Fruit fly (Drosophila melanogaster) whole organism, prepupa: Measurements from ENCODE around the gene CG7567.
A peak's percentile ranks its signal among the peaks of the same experiment; 100 is the strongest.

ENCODE experiments used
- Blimp-1 ChIP-seq: fragments of 200-800 bp; sonication (Bioruptor generic); optimal IDR thresholded peaks from 3 replicates; lab custom pipeline; 2017; ENCODE audit warnings: missing biosample characterization, missing genetic modification characterization, mild to moderate bottlenecking, moderate library complexity, missing genetic modification reagents
- CG10631 ChIP-seq: fragments of 200-800 bp; sonication (Bioruptor generic); optimal IDR thresholded peaks from 2 replicates; lab custom pipeline; 2016; ENCODE audit warnings: missing biosample characterization, missing genetic modification characterization
- CG10669 ChIP-seq: fragments of 200-800 bp; sonication (Bioruptor generic); optimal IDR thresholded peaks from 3 replicates; lab custom pipeline; 2018; ENCODE audit warnings: missing biosample characterization, mild to moderate bottlenecking, missing genetic modification characterization, moderate library complexity
- CG11294 ChIP-seq: fragments of 200-800 bp; sonication (Bioruptor generic); IDR thresholded peaks from 2 replicates; pipeline ENCODE4 v1.3.6; 2022; ENCODE audit warnings: missing biosample characterization, missing genetic modification characterization
- CG11902 ChIP-seq: fragments of 200-800 bp; sonication (Bioruptor generic); optimal IDR thresholded peaks from 3 replicates; lab custom pipeline; 2016; ENCODE audit warnings: missing biosample characterization, missing genetic modification characterization
- CG15336 ChIP-seq: fragments of 200-800 bp; sonication (Bioruptor generic); IDR thresholded peaks from 2 replicates; pipeline ENCODE4 v1.3.6; 2022; ENCODE audit warnings: missing biosample characterization, missing genetic modification characterization
- CG16779 ChIP-seq: fragments of 200-800 bp; sonication (Bioruptor generic); optimal IDR thresholded peaks from 3 replicates; lab custom pipeline; 2017; ENCODE audit warnings: missing biosample characterization, mild to moderate bottlenecking, missing genetic modification characterization
- CG31627 ChIP-seq: fragments of 200-800 bp; sonication (Bioruptor generic); optimal IDR thresholded peaks from 3 replicates; lab custom pipeline; 2016; ENCODE audit warnings: missing biosample characterization, missing genetic modification characterization
- CG32006 ChIP-seq: fragments of 200-800 bp; sonication (Bioruptor generic); optimal IDR thresholded peaks from 3 replicates; lab custom pipeline; 2017; ENCODE audit warnings: missing biosample characterization, mild to moderate bottlenecking, missing genetic modification characterization
- CG34406 ChIP-seq: fragments of 200-800 bp; sonication (Bioruptor generic); optimal IDR thresholded peaks from 3 replicates; lab custom pipeline; 2016; ENCODE audit warnings: missing biosample characterization, missing genetic modification characterization
- CG3919 ChIP-seq: fragments of 200-800 bp; sonication (Bioruptor generic); optimal IDR thresholded peaks from 3 replicates; lab custom pipeline; 2016; ENCODE audit warnings: missing biosample characterization, missing genetic modification characterization
- CG4318 ChIP-seq: fragments of 200-800 bp; sonication (Bioruptor generic); optimal IDR thresholded peaks from 3 replicates; lab custom pipeline; 2017; ENCODE audit warnings: missing biosample characterization, mild to moderate bottlenecking, missing genetic modification characterization
- CG6163 ChIP-seq: fragments of 200-800 bp; sonication (Bioruptor generic); IDR thresholded peaks from 3 replicates; pipeline ENCODE4 v1.3.6; 2022; ENCODE audit warnings: missing biosample characterization, missing genetic modification characterization
- CG6276 ChIP-seq: fragments of 200-800 bp; sonication (Bioruptor generic); optimal IDR thresholded peaks from 2 replicates; lab custom pipeline; 2017; ENCODE audit warnings: missing biosample characterization, mild to moderate bottlenecking, missing genetic modification characterization
- CG6792 ChIP-seq: fragments of 200-800 bp; sonication (Bioruptor generic); optimal IDR thresholded peaks from 3 replicates; lab custom pipeline; 2016; ENCODE audit warnings: missing biosample characterization, missing genetic modification characterization
- CG6808 ChIP-seq: fragments of 200-800 bp; sonication (Bioruptor generic); optimal IDR thresholded peaks from 3 replicates; lab custom pipeline; 2017; ENCODE audit warnings: missing biosample characterization, missing genetic modification characterization, mild to moderate bottlenecking, moderate library complexity, missing genetic modification reagents
- CG7368 ChIP-seq: fragments of 200-800 bp; sonication (Bioruptor generic); optimal IDR thresholded peaks from 3 replicates; lab custom pipeline; 2016; ENCODE audit warnings: missing biosample characterization, missing genetic modification characterization
- CG8119 ChIP-seq: fragments of 200-800 bp; sonication (Bioruptor generic); IDR thresholded peaks from 3 replicates; pipeline ENCODE4 v1.3.6; 2022; ENCODE audit warnings: missing biosample characterization, missing genetic modification characterization
- CG8632 ChIP-seq: fragments of 200-800 bp; sonication (Bioruptor generic); optimal IDR thresholded peaks from 3 replicates; lab custom pipeline; 2016; ENCODE audit warnings: missing biosample characterization, missing genetic modification characterization
- CG9139 ChIP-seq: fragments of 200-800 bp; sonication (Bioruptor generic); optimal IDR thresholded peaks from 3 replicates; lab custom pipeline; 2017; ENCODE audit warnings: missing biosample characterization, mild to moderate bottlenecking, missing genetic modification characterization
- Eip75B ChIP-seq: fragments of 200-800 bp; sonication (Bioruptor generic); optimal IDR thresholded peaks from 3 replicates; lab custom pipeline; 2016; ENCODE audit warnings: missing biosample characterization, missing genetic modification characterization
- Eip78C ChIP-seq: fragments of 200-800 bp; sonication (Bioruptor generic); peaks from one replicate; lab custom pipeline; 2016; ENCODE audit warnings: missing biosample characterization, missing genetic modification characterization
- Eip93F ChIP-seq: fragments of 200-800 bp; sonication (Bioruptor generic); optimal IDR thresholded peaks from 2 replicates; lab custom pipeline; 2016; ENCODE audit warnings: missing biosample characterization, mild to moderate bottlenecking, missing genetic modification characterization
- Ets21C ChIP-seq: fragments of 200-800 bp; sonication (Bioruptor generic); optimal IDR thresholded peaks from 3 replicates; lab custom pipeline; 2016; ENCODE audit warnings: missing biosample characterization, missing genetic modification characterization
- Gug ChIP-seq: fragments of 200-800 bp; sonication (Bioruptor generic); IDR thresholded peaks from 2 replicates; pipeline ENCODE4 v1.3.6; 2022; ENCODE audit warnings: missing biosample characterization, missing genetic modification characterization
- Hr38 ChIP-seq: sonication (Bioruptor generic); optimal IDR thresholded peaks from 2 replicates; lab custom pipeline; 2016; ENCODE audit warnings: missing biosample characterization, missing genetic modification characterization
- Hr39 ChIP-seq: fragments of 200-800 bp; sonication (Bioruptor generic); optimal IDR thresholded peaks from 2 replicates; lab custom pipeline; 2016; ENCODE audit warnings: missing biosample characterization, missing genetic modification characterization
- Hr4 ChIP-seq: fragments of 200-800 bp; sonication (Bioruptor generic); optimal IDR thresholded peaks from 3 replicates; lab custom pipeline; 2016; ENCODE audit warnings: missing biosample characterization, missing genetic modification characterization
- Lpt ChIP-seq: fragments of 200-800 bp; sonication (Bioruptor generic); optimal IDR thresholded peaks from 3 replicates; lab custom pipeline; 2016; ENCODE audit warnings: missing biosample characterization, missing genetic modification characterization
- Met ChIP-seq: fragments of 200-800 bp; sonication (Bioruptor generic); optimal IDR thresholded peaks from 3 replicates; lab custom pipeline; 2016; ENCODE audit warnings: missing biosample characterization, missing genetic modification characterization
- OdsH ChIP-seq: fragments of 200-800 bp; sonication (Bioruptor generic); optimal IDR thresholded peaks from 3 replicates; lab custom pipeline; 2016; ENCODE audit warnings: missing biosample characterization, missing genetic modification characterization
- Smox ChIP-seq: fragments of 200-800 bp; sonication (Bioruptor generic); optimal IDR thresholded peaks from 3 replicates; lab custom pipeline; 2016; ENCODE audit warnings: missing biosample characterization, missing genetic modification characterization
- Sox102F ChIP-seq: fragments of 200-800 bp; sonication (Bioruptor generic); optimal IDR thresholded peaks from 2 replicates; lab custom pipeline; 2016; ENCODE audit warnings: missing biosample characterization, mild to moderate bottlenecking, missing genetic modification characterization
- Sox15 ChIP-seq: fragments of 200-800 bp; sonication (Bioruptor generic); optimal IDR thresholded peaks from 3 replicates; lab custom pipeline; 2016; ENCODE audit warnings: missing biosample characterization, missing genetic modification characterization
- achi ChIP-seq: fragments of 200-800 bp; sonication (Bioruptor generic); optimal IDR thresholded peaks from 3 replicates; lab custom pipeline; 2016; ENCODE audit warnings: missing biosample characterization, missing genetic modification characterization
- acj6 ChIP-seq: fragments of 200-800 bp; sonication (Bioruptor generic); optimal IDR thresholded peaks from 3 replicates; lab custom pipeline; 2016; ENCODE audit warnings: missing biosample characterization, missing genetic modification characterization
- cyc ChIP-seq: fragments of 200-800 bp; sonication (Bioruptor generic); optimal IDR thresholded peaks from 3 replicates; lab custom pipeline; 2016; ENCODE audit warnings: missing biosample characterization, missing genetic modification characterization
- dac ChIP-seq: fragments of 200-800 bp; sonication (Bioruptor generic); optimal IDR thresholded peaks from 2 replicates; lab custom pipeline; 2017; ENCODE audit warnings: missing biosample characterization, mild to moderate bottlenecking, missing genetic modification characterization
- dsx ChIP-seq: fragments of 200-800 bp; optimal IDR thresholded peaks from 3 replicates; lab custom pipeline; 2019; ENCODE audit warnings: missing biosample characterization, mild to moderate bottlenecking, missing genetic modification characterization, moderate library complexity; ENCODE audit not compliant: poor library complexity, severe bottlenecking
- eg ChIP-seq: fragments of 200-800 bp; sonication (Bioruptor generic); IDR thresholded peaks from 3 replicates; pipeline ENCODE4 v1.3.6; 2022; ENCODE audit warnings: missing biosample characterization, missing genetic modification characterization
- fd59A ChIP-seq: fragments of 200-800 bp; sonication (Bioruptor generic); optimal IDR thresholded peaks from 2 replicates; lab custom pipeline; 2017; ENCODE audit warnings: missing biosample characterization, mild to moderate bottlenecking, missing genetic modification characterization, missing genetic modification reagents
- fkh ChIP-seq: fragments of 200-800 bp; sonication (Bioruptor generic); optimal IDR thresholded peaks from 3 replicates; lab custom pipeline; 2017; ENCODE audit warnings: missing biosample characterization, mild to moderate bottlenecking, missing genetic modification characterization, moderate library complexity
- lz ChIP-seq: fragments of 200-800 bp; sonication (Bioruptor generic); optimal IDR thresholded peaks from 3 replicates; lab custom pipeline; 2016; ENCODE audit warnings: missing biosample characterization, missing genetic modification characterization
- net ChIP-seq: fragments of 200-800 bp; sonication (Bioruptor generic); optimal IDR thresholded peaks from 3 replicates; lab custom pipeline; 2016; ENCODE audit warnings: missing biosample characterization, missing genetic modification characterization
- pdm3 ChIP-seq: fragments of 200-800 bp; sonication (Bioruptor generic); optimal IDR thresholded peaks from 3 replicates; lab custom pipeline; 2016; ENCODE audit warnings: missing biosample characterization, missing genetic modification characterization
- salr ChIP-seq, 2 experiments: fragments of 200-800 bp; sonication (Bioruptor generic); optimal IDR thresholded peaks; 3 replicates each; lab custom pipeline; 2016 to 2018; ENCODE audit warnings: missing biosample characterization in 2 of 2, missing genetic modification characterization in 2 of 2, mild to moderate bottlenecking in 1 of 2
- spab ChIP-seq: fragments of 200-800 bp; sonication (Bioruptor generic); optimal IDR thresholded peaks from 2 replicates; lab custom pipeline; 2017; ENCODE audit warnings: missing biosample characterization, mild to moderate bottlenecking, missing genetic modification characterization, missing genetic modification reagents
- ss ChIP-seq, 2 experiments: fragments of 200-800 bp; sonication (Bioruptor generic); optimal IDR thresholded peaks; 2 replicates in 1 of 2; 3 replicates in 1 of 2; lab custom pipeline; 2017 to 2018; ENCODE audit warnings: mild to moderate bottlenecking in 2 of 2, missing biosample characterization in 2 of 2, missing genetic modification characterization in 2 of 2, moderate library complexity in 1 of 2
- svp ChIP-seq: fragments of 200-800 bp; sonication (Bioruptor generic); peaks from one replicate; lab custom pipeline; 2016; ENCODE audit warnings: missing biosample characterization, missing genetic modification characterization
- topi ChIP-seq: fragments of 200-800 bp; sonication (Bioruptor generic); optimal IDR thresholded peaks from 3 replicates; lab custom pipeline; 2016; ENCODE audit warnings: missing biosample characterization, missing genetic modification characterization
- vri ChIP-seq: fragments of 200-800 bp; sonication (Bioruptor generic); optimal IDR thresholded peaks from 3 replicates; lab custom pipeline; 2016; ENCODE audit warnings: missing biosample characterization, mild to moderate bottlenecking, missing genetic modification characterization

CG7567 gene

dm6 chr3R:29618515-29619157 lies 30.7 kb upstream of the CG7567 start, which contains the start of gene CG1907:
CG1907 (plus strand) TSS chr3R:29619065.
- TF ChIP-seq fd59A (GFP tag; lab: Kevin White, UChicago) (peak; percentile 92), CG31627 (peak; percentile 91), dac (GFP tag; lab: Kevin White, UChicago) (peak; percentile 93), vri (peak; percentile 86), lz (GFP tag; lab: Kevin White, UChicago) (peak; percentile 95), Hr39 (GFP tag; lab: Kevin White, UChicago) (peak; percentile 91), Hr4 (GFP tag; lab: Kevin White, UChicago) (peak; percentile 92), CG11294 (GFP tag; lab: Robert Waterston, UW) (peak; percentile 96), CG7368 (GFP tag; lab: Kevin White, UChicago) (peak; percentile 94), acj6 (GFP tag; lab: Kevin White, UChicago) (peak; percentile 97), Eip78C (GFP tag; lab: Kevin White, UChicago) (peak; percentile 97), OdsH (peak; percentile 97), net (peak; percentile 96), Eip75B (peak; percentile 92), CG32006 (GFP tag; lab: Kevin White, UChicago) (peak; percentile 97), spab (GFP tag; lab: Kevin White, UChicago) (peak; percentile 95), CG9139 (GFP tag; lab: Kevin White, UChicago) (peak; percentile 95), eg (GFP tag; lab: Robert Waterston, UW) (peak; percentile 99), Sox15 (GFP tag; lab: Kevin White, UChicago) (peak; percentile 93), CG6808 (peak; percentile 95), Eip93F (GFP tag; lab: Kevin White, UChicago) (peak; percentile 88), CG34406 (GFP tag; lab: Kevin White, UChicago) (peak; percentile 98), CG6276 (peak; percentile 96), CG6163 (GFP tag; lab: Robert Waterston, UW) (peak; percentile 99), Blimp-1 (peak; percentile 92), CG10669 (GFP tag; lab: Kevin White, UChicago) (peak; percentile 95), Smox (GFP tag; lab: Kevin White, UChicago) (peak; percentile 91), Hr38 (no peak), CG4318 (GFP tag; lab: Kevin White, UChicago) (peak; percentile 93), CG8119 (GFP tag; lab: Robert Waterston, UW) (peak; percentile 98), ss (GFP tag; optimal IDR thresholded peaks at IDR 0.05; lab: Kevin White, UChicago) (peak; percentile 91 to 97), CG11902 (GFP tag; lab: Kevin White, UChicago) (peak; percentile 95), Ets21C (peak; percentile 85), Lpt (GFP tag; lab: Kevin White, UChicago) (peak; percentile 97), CG8632 (GFP tag; lab: Kevin White, UChicago) (peak; percentile 98), salr (GFP tag; optimal IDR thresholded peaks at IDR 0.05; lab: Kevin White, UChicago) (peak; percentile 84 to 96), CG10631 (GFP tag; lab: Kevin White, UChicago) (peak; percentile 98), pdm3 (GFP tag; lab: Kevin White, UChicago) (peak; percentile 90), topi (GFP tag; lab: Kevin White, UChicago) (peak; percentile 95), Sox102F (peak; percentile 93), fkh (GFP tag; lab: Kevin White, UChicago) (peak; percentile 88), CG3919 (GFP tag; lab: Kevin White, UChicago) (peak; percentile 98), CG6792 (GFP tag; lab: Kevin White, UChicago) (peak; percentile 97), Gug (GFP tag; lab: Robert Waterston, UW) (peak; percentile 98), cyc (GFP tag; lab: Kevin White, UChicago) (peak; percentile 95), CG16779 (tag; lab: Kevin White, UChicago) (peak; percentile 94), Met (peak; percentile 93), CG15336 (GFP tag; lab: Robert Waterston, UW) (peak; percentile 98), dsx (GFP tag; lab: Kevin White, UChicago) (peak; percentile 96), svp (GFP tag; lab: Kevin White, UChicago) (peak; percentile 97), achi (peak; percentile 98)
